Fruit fly (Drosophila melanogaster) whole organism, embryonic: Measurements from ENCODE around the gene CG14442.

ENCODE experiments used
- ATbp ChIP-seq: fragments of 200-800 bp; sonication (Bioruptor generic); optimal IDR thresholded peaks from 2 replicates; lab custom pipeline; 2017; ENCODE audit warnings: missing biosample characterization, mild to moderate bottlenecking, missing genetic modification characterization, missing genetic modification reagents
- Adf1 ChIP-seq: fragments of 200-800 bp; sonication (Bioruptor generic); IDR thresholded peaks from 2 replicates; pipeline ENCODE4 v1.3.6; 2022; ENCODE audit warnings: missing biosample characterization, missing genetic modification characterization
- B-H2 ChIP-seq: fragments of 200-800 bp; sonication (Bioruptor generic); optimal IDR thresholded peaks from 2 replicates; lab custom pipeline; 2018; ENCODE audit warnings: missing biosample characterization, mild to moderate bottlenecking, missing genetic modification characterization
- CG10209 ChIP-seq: fragments of 200-800 bp; sonication (Bioruptor generic); optimal IDR thresholded peaks from 3 replicates; lab custom pipeline; 2017; ENCODE audit warnings: missing biosample characterization, mild to moderate bottlenecking, missing genetic modification characterization, missing genetic modification reagents
- CG1024 ChIP-seq: fragments of 200-800 bp; sonication (Bioruptor generic); IDR thresholded peaks from 2 replicates; pipeline ENCODE4 v1.3.6; 2022; ENCODE audit warnings: missing biosample characterization, missing genetic modification characterization
- CG10543 ChIP-seq: fragments of 200-800 bp; sonication (Bioruptor generic); optimal IDR thresholded peaks from 3 replicates; lab custom pipeline; 2017; ENCODE audit warnings: missing biosample characterization, mild to moderate bottlenecking, missing genetic modification characterization, moderate library complexity
- CG10654 ChIP-seq: fragments of 200-800 bp; sonication (Bioruptor generic); optimal IDR thresholded peaks from 2 replicates; lab custom pipeline; 2016; ENCODE audit warnings: missing biosample characterization, missing genetic modification characterization
- CG1529 ChIP-seq: fragments of 200-800 bp; sonication (Bioruptor generic); optimal IDR thresholded peaks from 3 replicates; lab custom pipeline; 2018; ENCODE audit warnings: missing biosample characterization, missing genetic modification characterization
- CG15601 ChIP-seq: fragments of 200-800 bp; sonication (Bioruptor generic); optimal IDR thresholded peaks from 3 replicates; lab custom pipeline; 2019; ENCODE audit warnings: missing biosample characterization, mild to moderate bottlenecking, missing genetic modification characterization, moderate library complexity
- CG16815 ChIP-seq: fragments of 200-800 bp; sonication (Bioruptor generic); optimal IDR thresholded peaks from 3 replicates; lab custom pipeline; 2017; ENCODE audit warnings: missing biosample characterization, mild to moderate bottlenecking, missing genetic modification characterization
- CG17612 ChIP-seq: fragments of 200-800 bp; sonication (Bioruptor generic); IDR thresholded peaks from 2 replicates; pipeline ENCODE4 v1.3.6; 2022; ENCODE audit warnings: missing biosample characterization, missing genetic modification characterization
- CG17802 ChIP-seq: fragments of 200-800 bp; sonication (Bioruptor generic); optimal IDR thresholded peaks from 2 replicates; lab custom pipeline; 2018; ENCODE audit warnings: missing biosample characterization, mild to moderate bottlenecking, missing genetic modification characterization, moderate library complexity
- CG18599 ChIP-seq: fragments of 200-800 bp; sonication (Bioruptor generic); optimal IDR thresholded peaks from 3 replicates; lab custom pipeline; 2017; ENCODE audit warnings: missing biosample characterization, missing genetic modification characterization, mild to moderate bottlenecking, moderate library complexity, missing genetic modification reagents
- CG30431 ChIP-seq: fragments of 200-800 bp; sonication (Bioruptor generic); optimal IDR thresholded peaks from 2 replicates; lab custom pipeline; 2017; ENCODE audit warnings: missing biosample characterization, missing genetic modification characterization
- CG34224 ChIP-seq: fragments of 200-800 bp; sonication (Bioruptor generic); IDR thresholded peaks from 3 replicates; pipeline ENCODE4 v1.3.6; 2022; ENCODE audit warnings: missing biosample characterization, missing genetic modification characterization; ENCODE audit not compliant: partially characterized antibody
- CG4282 ChIP-seq: fragments of 200-800 bp; sonication (Bioruptor generic); optimal IDR thresholded peaks from 2 replicates; lab custom pipeline; 2016; ENCODE audit warnings: missing biosample characterization, missing genetic modification characterization
- CG4820 ChIP-seq: fragments of 200-800 bp; sonication (Bioruptor generic); optimal IDR thresholded peaks from 3 replicates; lab custom pipeline; 2016; ENCODE audit warnings: missing biosample characterization, missing genetic modification characterization
- CG7556 ChIP-seq: fragments of 200-800 bp; sonication (Bioruptor generic); optimal IDR thresholded peaks from 2 replicates; lab custom pipeline; 2017; ENCODE audit warnings: missing biosample characterization, mild to moderate bottlenecking, missing genetic modification characterization
- CG7928 ChIP-seq: fragments of 200-800 bp; sonication (Bioruptor generic); optimal IDR thresholded peaks from 2 replicates; lab custom pipeline; 2017; ENCODE audit warnings: missing biosample characterization, mild to moderate bottlenecking, missing genetic modification characterization
- CG8924 ChIP-seq: fragments of 200-800 bp; optimal IDR thresholded peaks from 3 replicates; lab custom pipeline; 2019; ENCODE audit warnings: missing biosample characterization, mild to moderate bottlenecking, missing genetic modification characterization, moderate library complexity
- CG9727 ChIP-seq: fragments of 200-800 bp; sonication (Bioruptor generic); optimal IDR thresholded peaks from 3 replicates; lab custom pipeline; 2017; ENCODE audit warnings: missing biosample characterization, mild to moderate bottlenecking, missing genetic modification characterization
- CG9876 ChIP-seq: fragments of 200-800 bp; sonication (Bioruptor generic); optimal IDR thresholded peaks from 2 replicates; lab custom pipeline; 2016; ENCODE audit warnings: missing biosample characterization, missing genetic modification characterization
- CoRest ChIP-seq: fragments of 200-800 bp; sonication (Bioruptor generic); optimal IDR thresholded peaks from 3 replicates; lab custom pipeline; 2018; ENCODE audit warnings: missing biosample characterization, mild to moderate bottlenecking, missing genetic modification characterization, moderate library complexity
- Dp ChIP-seq: fragments of 200-800 bp; sonication (Bioruptor generic); optimal IDR thresholded peaks from 2 replicates; lab custom pipeline; 2018; ENCODE audit warnings: missing biosample characterization, mild to moderate bottlenecking, missing genetic modification characterization, moderate library complexity
- Dref ChIP-seq: fragments of 200-800 bp; sonication (Bioruptor generic); IDR thresholded peaks from 2 replicates; pipeline ENCODE4 v1.3.6; 2022; ENCODE audit warnings: missing biosample characterization, missing genetic modification characterization
- Ets97D ChIP-seq: fragments of 200-800 bp; sonication (Bioruptor generic); optimal IDR thresholded peaks from 3 replicates; lab custom pipeline; 2016; ENCODE audit warnings: missing biosample characterization, missing genetic modification characterization
- Kr ChIP-seq: fragments of 200-800 bp; sonication (Bioruptor generic); optimal IDR thresholded peaks from 2 replicates; lab custom pipeline; 2017; ENCODE audit warnings: missing biosample characterization, mild to moderate bottlenecking, missing genetic modification characterization
- Lhr ChIP-seq: fragments of 200-800 bp; sonication (Bioruptor generic); optimal IDR thresholded peaks from 3 replicates; lab custom pipeline; 2017; ENCODE audit warnings: mild to moderate bottlenecking, missing biosample characterization, missing genetic modification reagents, missing genetic modification characterization
- MTF-1 ChIP-seq: fragments of 200-800 bp; sonication (Bioruptor generic); optimal IDR thresholded peaks from 2 replicates; lab custom pipeline; 2018; ENCODE audit warnings: missing biosample characterization, mild to moderate bottlenecking, missing genetic modification characterization, borderline replicate concordance
- Mad ChIP-seq: fragments of 200-800 bp; sonication (Bioruptor generic); optimal IDR thresholded peaks from 2 replicates; lab custom pipeline; 2016; ENCODE audit warnings: missing biosample characterization, missing genetic modification characterization
- Opbp ChIP-seq: fragments of 200-800 bp; sonication (Bioruptor generic); IDR thresholded peaks from 3 replicates; pipeline ENCODE4 v1.3.6; 2022; ENCODE audit warnings: missing biosample characterization, missing genetic modification characterization; ENCODE audit not compliant: partially characterized antibody
- Poxn ChIP-seq: fragments of 200-800 bp; sonication (Bioruptor generic); IDR thresholded peaks from 2 replicates; pipeline ENCODE4 v1.3.6; 2022; ENCODE audit warnings: missing biosample characterization, missing genetic modification characterization
- Sox102F ChIP-seq: fragments of 200-800 bp; sonication (Bioruptor generic); optimal IDR thresholded peaks from 2 replicates; lab custom pipeline; 2018; ENCODE audit warnings: missing biosample characterization, mild to moderate bottlenecking, missing genetic modification characterization, moderate library complexity
- Spps ChIP-seq: fragments of 200-800 bp; sonication (Bioruptor generic); optimal IDR thresholded peaks from 2 replicates; lab custom pipeline; 2018; ENCODE audit warnings: missing biosample characterization, mild to moderate bottlenecking, missing genetic modification characterization
- Taf1 ChIP-seq: fragments of 200-800 bp; sonication (Bioruptor generic); IDR thresholded peaks from 2 replicates; pipeline ENCODE4 v1.3.6; 2022; ENCODE audit warnings: missing biosample characterization, missing genetic modification characterization
- Trl ChIP-seq, 3 experiments: fragments of >200 bp in 2 of 3; fragments of 200-800 bp in 1 of 3; sonication (Bioruptor generic) in 1 of 3; optimal IDR thresholded peaks; 2 replicates in 1 of 3; 3 replicates in 2 of 3; lab custom pipeline; 2016 to 2017; ENCODE audit warnings: missing biosample characterization in 1 of 3, missing genetic modification characterization in 1 of 3
- crp ChIP-seq, 2 experiments: fragments of 200-800 bp; sonication (Bioruptor generic); optimal IDR thresholded peaks; 2 replicates in 1 of 2; 3 replicates in 1 of 2; lab custom pipeline; 2017; ENCODE audit warnings: missing biosample characterization in 2 of 2, missing genetic modification characterization in 2 of 2, mild to moderate bottlenecking in 1 of 2, moderate library complexity in 1 of 2
- dpn ChIP-seq, 2 experiments: fragments of 200-800 bp; sonication (Bioruptor generic); optimal IDR thresholded peaks; 3 replicates each; lab custom pipeline; 2016; ENCODE audit warnings: missing biosample characterization in 2 of 2, missing genetic modification characterization in 2 of 2
- hb ChIP-seq: fragments of 200-800 bp; sonication (Bioruptor generic); IDR thresholded peaks from 3 replicates; pipeline ENCODE4 v1.3.6; 2022; ENCODE audit warnings: missing biosample characterization, missing genetic modification characterization; ENCODE audit not compliant: partially characterized antibody
- hkb ChIP-seq, 2 experiments: fragments of 200-800 bp in 1 of 2; fragments of >200 bp in 1 of 2; sonication (Bioruptor generic) in 1 of 2; IDR thresholded peaks in 1 of 2; optimal IDR thresholded peaks in 1 of 2; 2 replicates each; pipeline versions ENCODE4 v1.3.6 to Lab custom; 2017 to 2022; ENCODE audit warnings: missing biosample characterization in 1 of 2, missing genetic modification characterization in 1 of 2
- insv ChIP-seq, 2 experiments: fragments of 200-800 bp; sonication (Bioruptor generic); optimal IDR thresholded peaks; 3 replicates each; lab custom pipeline; 2016 to 2018; ENCODE audit warnings: missing biosample characterization in 2 of 2, missing genetic modification characterization in 2 of 2
- inv ChIP-seq: fragments of 200-800 bp; sonication (Bioruptor generic); IDR thresholded peaks from 2 replicates; pipeline ENCODE4 v1.3.6; 2022; ENCODE audit warnings: missing biosample characterization, missing genetic modification characterization; ENCODE audit not compliant: partially characterized antibody
- nerfin-1 ChIP-seq: fragments of 200-800 bp; sonication (Bioruptor generic); optimal IDR thresholded peaks from 3 replicates; lab custom pipeline; 2019; ENCODE audit warnings: missing biosample characterization, mild to moderate bottlenecking, missing genetic modification characterization, moderate library complexity
- pho ChIP-seq: fragments of 200-800 bp; sonication (Bioruptor generic); optimal IDR thresholded peaks from 2 replicates; lab custom pipeline; 2016; ENCODE audit warnings: missing biosample characterization, missing genetic modification characterization
- psq ChIP-seq: fragments of 200-800 bp; sonication (Bioruptor generic); optimal IDR thresholded peaks from 2 replicates; lab custom pipeline; 2017; ENCODE audit warnings: missing biosample characterization, missing genetic modification characterization
- sob ChIP-seq: fragments of 200-800 bp; sonication (Bioruptor generic); IDR thresholded peaks from 2 replicates; pipeline ENCODE4 v1.3.6; 2022; ENCODE audit warnings: missing biosample characterization, missing genetic modification characterization
- vnd ChIP-seq: fragments of 200-800 bp; sonication (Bioruptor generic); IDR thresholded peaks from 3 replicates; pipeline ENCODE4 v1.3.6; 2022; ENCODE audit warnings: missing biosample characterization, missing genetic modification characterization; ENCODE audit not compliant: partially characterized antibody
- wek ChIP-seq: fragments of 200-800 bp; sonication (Bioruptor generic); optimal IDR thresholded peaks from 3 replicates; lab custom pipeline; 2018; ENCODE audit warnings: missing biosample characterization, mild to moderate bottlenecking, missing genetic modification characterization, moderate library complexity

Gene CG14442

dm6 chrX:6694105-6694788, 560 bp downstream of the CG14442 start (continued):
- TF ChIP-seq CG7928 (GFP tag; lab: Kevin White, UChicago) = no peak
- TF ChIP-seq hkb (optimal IDR thresholded peaks at IDR 0.05; lab: Kevin White, UChicago) = no peak
- no peak for TF ChIP-seq hkb (GFP tag; IDR thresholded peaks at IDR 0.05; lab: Robert Waterston, UW)
- peak; percentile 53 for TF ChIP-seq Dref
- no peak for TF ChIP-seq crp (GFP tag; optimal IDR thresholded peaks at IDR 0.05; lab: Kevin White, UChicago)
- no peak for TF ChIP-seq CG1529
- TF ChIP-seq CG15601 (tag; lab: Kevin White, UChicago) = no peak
- no peak for TF ChIP-seq CG30431 (GFP tag; lab: Kevin White, UChicago)
- TF ChIP-seq CG34224 (GFP tag; lab: Robert Waterston, UW) = no peak
- TF ChIP-seq CG1024 (GFP tag; lab: Robert Waterston, UW) = no peak
- no peak for TF ChIP-seq CG17612 (GFP tag; lab: Robert Waterston, UW)
- TF ChIP-seq Poxn = no peak
- no peak for TF ChIP-seq ATbp (GFP tag; lab: Kevin White, UChicago)
- no peak for TF ChIP-seq Spps (tag; lab: Kevin White, UChicago)
- no peak for TF ChIP-seq psq (GFP tag; lab: Kevin White, UChicago)
- TF ChIP-seq CG8924 (tag; lab: Kevin White, UChicago) = no peak
- no peak for TF ChIP-seq CG9727 (GFP tag; lab: Kevin White, UChicago)
- peak; percentile 96 for TF ChIP-seq Adf1 (GFP tag; lab: Robert Waterston, UW)
- TF ChIP-seq sob (GFP tag; lab: Robert Waterston, UW) = no peak
- no peak for TF ChIP-seq pho (GFP tag; lab: Kevin White, UChicago)
- peak; percentile 42 for TF ChIP-seq Kr
- no peak for TF ChIP-seq CG18599 (GFP tag; lab: Kevin White, UChicago)
- TF ChIP-seq vnd = no peak
- TF ChIP-seq CG17802 = no peak
- TF ChIP-seq CG7556 (GFP tag; lab: Kevin White, UChicago) = no peak
- no peak for TF ChIP-seq Mad (GFP tag; lab: Kevin White, UChicago)
- TF ChIP-seq MTF-1 (GFP tag; lab: Kevin White, UChicago) = no peak
- no peak for TF ChIP-seq CG9876 (GFP tag; lab: Kevin White, UChicago)
- TF ChIP-seq B-H2 = no peak
- peak in 1 of 2 experiments; percentile 50 for TF ChIP-seq Trl (optimal IDR thresholded peaks at IDR 0.05; lab: Kevin White, UChicago)
- TF ChIP-seq Trl (GFP tag; optimal IDR thresholded peaks at IDR 0.05; lab: Kevin White, UChicago) = no peak
- no peak for TF ChIP-seq wek (GFP tag; lab: Kevin White, UChicago)
- TF ChIP-seq CoRest (tag; lab: Kevin White, UChicago) = no peak
- TF ChIP-seq insv (GFP tag; optimal IDR thresholded peaks at IDR 0.05; lab: Kevin White, UChicago) = peak in 1 of 2 experiments; percentile 4
- no peak for TF ChIP-seq nerfin-1 (tag; lab: Kevin White, UChicago)
- TF ChIP-seq CG4282 (GFP tag; lab: Kevin White, UChicago) = no peak
- TF ChIP-seq CG4820 (GFP tag; lab: Kevin White, UChicago) = no peak
- TF ChIP-seq Lhr (GFP tag; lab: Kevin White, UChicago) = no peak
- TF ChIP-seq CG10543 = peak; percentile 58
- TF ChIP-seq Dp (GFP tag; lab: Kevin White, UChicago) = no peak
- TF ChIP-seq Taf1 (GFP tag; lab: Robert Waterston, UW) = no peak
- TF ChIP-seq CG10209 = no peak
- TF ChIP-seq Sox102F = no peak
- no peak for TF ChIP-seq dpn (GFP tag; optimal IDR thresholded peaks at IDR 0.05; lab: Kevin White, UChicago)
- no peak for TF ChIP-seq hb (GFP tag; lab: Robert Waterston, UW)
- no peak for TF ChIP-seq Opbp (GFP tag; lab: Robert Waterston, UW)
- TF ChIP-seq inv (GFP tag; lab: Robert Waterston, UW) = no peak
- no peak for TF ChIP-seq Ets97D (GFP tag; lab: Kevin White, UChicago)
- no peak for TF ChIP-seq CG16815 (GFP tag; lab: Kevin White, UChicago)
- TF ChIP-seq CG10654 (GFP tag; lab: Kevin White, UChicago) = no peak
